Worm (Caenorhabditis elegans) whole organism, L3 larva: ENCODE results near the gene npr-31.

Experiments
- R02D3.7 ChIP-seq: fragments of 150-350 bp; optimal IDR thresholded peaks from 2 replicates; lab custom pipeline; 2014; ENCODE audit warnings: missing biosample characterization, missing genetic modification characterization
- ZK546.5 ChIP-seq: sonication (generic microtip); optimal IDR thresholded peaks from 2 replicates; lab custom pipeline; 2017; ENCODE audit warnings: missing biosample characterization, missing genetic modification characterization
- aly-2 ChIP-seq: fragments of 150-350 bp; optimal IDR thresholded peaks from 2 replicates; lab custom pipeline; 2014; ENCODE audit warnings: missing biosample characterization, missing genetic modification characterization
- ama-1 ChIP-seq: fragments of 150-350 bp; optimal IDR thresholded peaks from 2 replicates; lab custom pipeline; 2018
- ceh-16 ChIP-seq: sonication (generic microtip); optimal IDR thresholded peaks from 2 replicates; lab custom pipeline; 2017; ENCODE audit warnings: missing biosample characterization, missing genetic modification characterization
- ceh-28 ChIP-seq: fragments of 150-350 bp; optimal IDR thresholded peaks from 2 replicates; lab custom pipeline; 2014; ENCODE audit warnings: missing biosample characterization, missing genetic modification reagents, missing genetic modification characterization
- ceh-82 ChIP-seq: fragments of 150-350 bp; optimal IDR thresholded peaks from 2 replicates; lab custom pipeline; 2014; ENCODE audit warnings: missing biosample characterization, missing genetic modification characterization
- ceh-9 ChIP-seq: sonication (generic microtip); optimal IDR thresholded peaks from 2 replicates; lab custom pipeline; 2018; ENCODE audit warnings: missing biosample characterization, missing genetic modification characterization
- daf-12 ChIP-seq: fragments of 150-350 bp; optimal IDR thresholded peaks from 2 replicates; lab custom pipeline; 2014; ENCODE audit warnings: missing biosample characterization, missing genetic modification reagents, missing genetic modification characterization
- egl-27 ChIP-seq: sonication (generic microtip); optimal IDR thresholded peaks from 4 replicates; lab custom pipeline; 2017; ENCODE audit warnings: missing biosample characterization, missing genetic modification reagents, missing genetic modification characterization
- egl-5 ChIP-seq: fragments of 150-350 bp; optimal IDR thresholded peaks from 2 replicates; lab custom pipeline; 2017; ENCODE audit warnings: missing biosample characterization, missing genetic modification reagents, missing genetic modification characterization, inconsistent platforms
- elt-1 ChIP-seq: fragments of 150-350 bp; optimal IDR thresholded peaks from 2 replicates; lab custom pipeline; 2014; ENCODE audit warnings: missing biosample characterization, missing genetic modification characterization
- elt-2 ChIP-seq: sonication (generic microtip); optimal IDR thresholded peaks from 2 replicates; lab custom pipeline; 2016; ENCODE audit warnings: missing genetic modification reagents, mild to moderate bottlenecking, missing genetic modification characterization, missing compliant biosample characterization
- elt-3 ChIP-seq, 3 experiments: fragments of 150-350 bp in 1 of 3; sonication (generic microtip) in 2 of 3; optimal IDR thresholded peaks; 2 replicates in 2 of 3; 4 replicates in 1 of 3; lab custom pipeline; 2014 to 2017; ENCODE audit warnings: missing biosample characterization in 3 of 3, missing genetic modification characterization in 3 of 3
- eor-1 ChIP-seq, 2 experiments: fragments of 150-350 bp; optimal IDR thresholded peaks; 2 replicates each; lab custom pipeline; 2014 to 2018; ENCODE audit warnings: missing biosample characterization in 2 of 2, missing genetic modification characterization in 2 of 2
- fkh-10 ChIP-seq: sonication (generic microtip); optimal IDR thresholded peaks from 2 replicates; lab custom pipeline; 2017; ENCODE audit warnings: missing biosample characterization, missing genetic modification reagents, missing genetic modification characterization
- fkh-2 ChIP-seq: fragments of 150-350 bp; optimal IDR thresholded peaks from 2 replicates; lab custom pipeline; 2014; ENCODE audit warnings: missing biosample characterization, missing genetic modification reagents, missing genetic modification characterization
- fos-1 ChIP-seq: fragments of 150-350 bp; optimal IDR thresholded peaks from 2 replicates; lab custom pipeline; 2014; ENCODE audit warnings: missing biosample characterization, missing genetic modification characterization
- hmg-11 ChIP-seq: sonication (generic microtip); optimal IDR thresholded peaks from 2 replicates; lab custom pipeline; 2016; ENCODE audit warnings: missing genetic modification characterization, missing compliant biosample characterization
- jun-1 ChIP-seq: fragments of 150-350 bp; optimal IDR thresholded peaks from 2 replicates; lab custom pipeline; 2014; ENCODE audit warnings: missing biosample characterization, missing genetic modification reagents, missing genetic modification characterization
- lin-15B ChIP-seq: fragments of 150-350 bp; optimal IDR thresholded peaks from 2 replicates; lab custom pipeline; 2014; ENCODE audit warnings: missing biosample characterization, missing genetic modification characterization
- lin-39 ChIP-seq: fragments of 150-350 bp; optimal IDR thresholded peaks from 2 replicates; lab custom pipeline; 2018; ENCODE audit warnings: missing biosample characterization, missing genetic modification reagents, missing genetic modification characterization
- lsy-12 ChIP-seq: sonication (generic microtip); optimal IDR thresholded peaks from 2 replicates; lab custom pipeline; 2016; ENCODE audit warnings: mild to moderate bottlenecking, missing genetic modification characterization, missing compliant biosample characterization
- mdl-1 ChIP-seq: fragments of 150-350 bp; optimal IDR thresholded peaks from 2 replicates; lab custom pipeline; 2014; ENCODE audit warnings: missing biosample characterization, missing genetic modification characterization
- mml-1 ChIP-seq: fragments of 150-350 bp; sonication (generic microtip); optimal IDR thresholded peaks from 3 replicates; lab custom pipeline; 2014; ENCODE audit warnings: missing biosample characterization, missing genetic modification characterization
- nfya-1 ChIP-seq: sonication (generic microtip); optimal IDR thresholded peaks from 2 replicates; lab custom pipeline; 2017; ENCODE audit warnings: missing genetic modification characterization, mild to moderate bottlenecking, missing compliant biosample characterization, antibody characterized with exemption, moderate library complexity; ENCODE audit not compliant: insufficient read depth
- nhr-11 ChIP-seq: fragments of 150-350 bp; optimal IDR thresholded peaks from 2 replicates; lab custom pipeline; 2014; ENCODE audit warnings: missing biosample characterization, missing genetic modification characterization
- nhr-12 ChIP-seq: fragments of 150-350 bp; optimal IDR thresholded peaks from 2 replicates; lab custom pipeline; 2014; ENCODE audit warnings: missing biosample characterization, missing genetic modification characterization
- nhr-23 ChIP-seq: fragments of 150-350 bp; optimal IDR thresholded peaks from 2 replicates; lab custom pipeline; 2014; ENCODE audit warnings: missing biosample characterization, missing genetic modification reagents, missing genetic modification characterization
- nhr-237 ChIP-seq: fragments of 150-350 bp; optimal IDR thresholded peaks from 2 replicates; lab custom pipeline; 2014; ENCODE audit warnings: missing biosample characterization, missing genetic modification characterization
- nhr-25 ChIP-seq: sonication (generic microtip); optimal IDR thresholded peaks from 2 replicates; lab custom pipeline; 2017; ENCODE audit warnings: missing biosample characterization, missing genetic modification characterization
- nhr-28 ChIP-seq: fragments of 150-350 bp; optimal IDR thresholded peaks from 2 replicates; lab custom pipeline; 2014; ENCODE audit warnings: missing biosample characterization, missing genetic modification characterization
- nhr-43 ChIP-seq: sonication (generic microtip); optimal IDR thresholded peaks from 2 replicates; lab custom pipeline; 2016; ENCODE audit warnings: mild to moderate bottlenecking, missing genetic modification characterization, missing compliant biosample characterization; ENCODE audit not compliant: poor library complexity, severe bottlenecking
- nhr-67 ChIP-seq: fragments of 150-350 bp; optimal IDR thresholded peaks from 2 replicates; lab custom pipeline; 2014; ENCODE audit warnings: missing biosample characterization, missing genetic modification characterization
- nhr-76 ChIP-seq: fragments of 150-350 bp; sonication (generic microtip); optimal IDR thresholded peaks from 5 replicates; lab custom pipeline; 2014; ENCODE audit warnings: missing biosample characterization, missing genetic modification characterization
- nhr-77 ChIP-seq: fragments of 150-350 bp; optimal IDR thresholded peaks from 2 replicates; lab custom pipeline; 2014; ENCODE audit warnings: missing biosample characterization, missing genetic modification characterization
- pha-4 ChIP-seq: fragments of 150-350 bp; optimal IDR thresholded peaks from 2 replicates; lab custom pipeline; 2014; ENCODE audit warnings: missing biosample characterization, missing genetic modification reagents, missing genetic modification characterization
- pqm-1 ChIP-seq: fragments of 150-350 bp; optimal IDR thresholded peaks from 2 replicates; lab custom pipeline; 2017; ENCODE audit warnings: missing biosample characterization, missing genetic modification characterization, inconsistent platforms
- sea-2 ChIP-seq: fragments of 150-350 bp; sonication (generic microtip); optimal IDR thresholded peaks from 4 replicates; lab custom pipeline; 2014; ENCODE audit warnings: missing biosample characterization, missing genetic modification reagents, missing genetic modification characterization
- skn-1 ChIP-seq: fragments of 150-350 bp; optimal IDR thresholded peaks from 2 replicates; lab custom pipeline; 2014; ENCODE audit warnings: missing biosample characterization, missing genetic modification characterization
- snpc-4 ChIP-seq: fragments of 150-350 bp; optimal IDR thresholded peaks from 2 replicates; lab custom pipeline; 2014; ENCODE audit warnings: missing biosample characterization, missing genetic modification characterization
- tbx-2 ChIP-seq: sonication (generic microtip); optimal IDR thresholded peaks from 2 replicates; lab custom pipeline; 2016; ENCODE audit warnings: mild to moderate bottlenecking, missing genetic modification characterization, missing compliant biosample characterization
- unc-39 ChIP-seq: sonication (generic microtip); optimal IDR thresholded peaks from 4 replicates; lab custom pipeline; 2017; ENCODE audit warnings: missing biosample characterization, missing genetic modification characterization
- unc-62 ChIP-seq: fragments of 150-350 bp; sonication (generic microtip); optimal IDR thresholded peaks from 4 replicates; lab custom pipeline; 2014; ENCODE audit warnings: missing biosample characterization, missing genetic modification reagents, missing genetic modification characterization
- zag-1 ChIP-seq: fragments of 150-350 bp; optimal IDR thresholded peaks from 2 replicates; lab custom pipeline; 2014; ENCODE audit warnings: missing biosample characterization, missing genetic modification characterization
- ztf-11 ChIP-seq: fragments of 150-350 bp; optimal IDR thresholded peaks from 2 replicates; lab custom pipeline; 2014; ENCODE audit warnings: missing biosample characterization, missing genetic modification characterization
- ztf-4 ChIP-seq: fragments of 150-350 bp; optimal IDR thresholded peaks from 2 replicates; lab custom pipeline; 2014; ENCODE audit warnings: missing biosample characterization, missing genetic modification characterization

Gene npr-31

ce11 chrII:7109956-7110355, 34.5 kb upstream of the npr-31 start, which contains the start of gene F10E7.9:
Gene F10E7.9 (minus strand): TSS chrII:7110056.
- TF ChIP-seq elt-1 (tag; lab: Kevin White, UChicago) (no peak), egl-5 (tag; lab: Kevin White, UChicago) (no peak), skn-1 (tag; lab: Kevin White, UChicago) (no peak), nhr-25 (tag; lab: Kevin White, UChicago) (no peak), ceh-16 (tag; lab: Kevin White, UChicago) (no peak), nhr-28 (tag; lab: Kevin White, UChicago) (no peak), jun-1 (no peak), nfya-1 (tag; lab: Kevin White, UChicago) (no peak), fos-1 (no peak), egl-27 (tag; lab: Kevin White, UChicago) (no peak), aly-2 (no peak), elt-3 (tag; optimal IDR thresholded peaks at IDR 0.05; lab: Kevin White, UChicago) (no peak), pqm-1 (tag; lab: Kevin White, UChicago) (no peak), ceh-82 (tag; lab: Kevin White, UChicago) (no peak), elt-2 (no peak), fkh-2 (tag; lab: Kevin White, UChicago) (no peak), daf-12 (tag; lab: Kevin White, UChicago) (no peak), sea-2 (no peak)

DNA sequence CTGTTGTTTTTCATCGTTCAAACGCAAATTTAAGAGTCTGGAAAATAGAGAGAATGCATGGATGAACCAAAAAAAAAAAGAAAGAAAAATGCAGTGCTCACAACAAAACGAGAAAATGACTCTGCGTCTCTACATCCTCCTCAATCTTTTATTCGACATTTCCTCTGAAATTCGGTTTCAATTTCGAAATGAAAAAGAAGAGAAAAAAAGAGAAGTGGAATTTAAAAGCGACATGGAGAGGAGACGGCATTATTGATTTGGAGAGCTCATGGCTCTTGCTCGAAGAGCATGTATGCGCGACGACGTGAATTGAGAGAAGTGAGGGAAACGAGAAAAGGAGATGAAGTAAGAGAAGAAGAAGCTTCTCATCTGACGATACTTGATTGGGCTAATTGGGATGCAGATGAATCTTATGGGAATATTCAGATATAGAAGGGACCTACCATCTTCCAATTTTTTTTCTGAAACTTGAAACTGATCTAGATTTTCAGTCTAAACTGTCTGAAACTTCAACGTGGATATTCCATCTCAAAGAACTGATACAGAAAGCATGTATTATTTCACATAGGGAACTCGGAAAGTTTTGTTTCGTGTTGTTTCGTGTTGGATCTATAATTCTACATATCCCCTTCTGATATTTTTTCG, 33.3 kb upstream of the npr-31 start:
- TF ChIP-seq fkh-10 (GFP tag; lab: Kevin White, UChicago) (peak; percentile 60), nfya-1 (tag; lab: Kevin White, UChicago) (peak; percentile 9), elt-1 (tag; lab: Kevin White, UChicago) (no peak)

ce11 chrII:7111657-7112049, 32.8 kb upstream of the npr-31 start, which contains the start of gene F10E7.5:
Gene F10E7.5 (plus strand): TSS chrII:7111978.
- TF ChIP-seq tbx-2 (tag; lab: Kevin White, UChicago) = no peak
- TF ChIP-seq egl-27 (tag; lab: Kevin White, UChicago) = no peak
- no peak for TF ChIP-seq nhr-12 (tag; lab: Kevin White, UChicago)
- TF ChIP-seq nhr-23 (tag; lab: Kevin White, UChicago) = no peak
- TF ChIP-seq nhr-28 (tag; lab: Kevin White, UChicago) = no peak
- peak; percentile 1 for TF ChIP-seq fkh-10 (GFP tag; lab: Kevin White, UChicago)
- TF ChIP-seq ztf-11 (tag; lab: Kevin White, UChicago) = no peak
- TF ChIP-seq lsy-12 (tag; lab: Kevin White, UChicago) = no peak
- TF ChIP-seq unc-62 (GFP tag; lab: Kevin White, UChicago) = no peak
- no peak for TF ChIP-seq hmg-11
- TF ChIP-seq nhr-237 (tag; lab: Kevin White, UChicago) = no peak
- TF ChIP-seq nhr-77 (tag; lab: Kevin White, UChicago) = no peak
- no peak for TF ChIP-seq nhr-76 (tag; lab: Kevin White, UChicago)
- TF ChIP-seq sea-2 = no peak
- TF ChIP-seq eor-1 (tag; optimal IDR thresholded peaks at IDR 0.05; lab: Kevin White, UChicago) = no peak
- TF ChIP-seq lin-15B (tag; lab: Kevin White, UChicago) = peak; percentile 48
- TF ChIP-seq jun-1 = no peak
- TF ChIP-seq nhr-11 (tag; lab: Kevin White, UChicago) = no peak
- TF ChIP-seq ceh-9 = no peak
- no peak for TF ChIP-seq ceh-16 (tag; lab: Kevin White, UChicago)
- TF ChIP-seq egl-5 (tag; lab: Kevin White, UChicago) = no peak
- TF ChIP-seq daf-12 (tag; lab: Kevin White, UChicago) = no peak
- TF ChIP-seq skn-1 (tag; lab: Kevin White, UChicago) = peak; percentile 3
- TF ChIP-seq lin-39 (tag; lab: Kevin White, UChicago) = peak; percentile 27
- TF ChIP-seq nfya-1 (tag; lab: Kevin White, UChicago) = peak; percentile 81
- TF ChIP-seq zag-1 = no peak
- TF ChIP-seq R02D3.7 (tag; lab: Kevin White, UChicago) = no peak
- TF ChIP-seq ceh-28 (tag; lab: Kevin White, UChicago) = no peak
- TF ChIP-seq ZK546.5 (tag; lab: Kevin White, UChicago) = no peak
- no peak for TF ChIP-seq ztf-4 (tag; lab: Kevin White, UChicago)
- no peak for TF ChIP-seq aly-2
- TF ChIP-seq fos-1 = no peak
- no peak for TF ChIP-seq mdl-1 (tag; lab: Kevin White, UChicago)
- TF ChIP-seq fkh-2 (tag; lab: Kevin White, UChicago) = no peak
- TF ChIP-seq ama-1 (lab: Kevin White, UChicago) = no peak
- no peak for TF ChIP-seq elt-3 (tag; optimal IDR thresholded peaks at IDR 0.05; lab: Kevin White, UChicago)
- no peak for TF ChIP-seq elt-2
- no peak for TF ChIP-seq nhr-25 (tag; lab: Kevin White, UChicago)
- TF ChIP-seq mml-1 = no peak
- TF ChIP-seq unc-39 (tag; lab: Kevin White, UChicago) = no peak
- TF ChIP-seq pha-4 (tag; lab: Kevin White, UChicago) = no peak
- no peak for TF ChIP-seq nhr-67
- TF ChIP-seq nhr-43 (tag; lab: Kevin White, UChicago) = peak; percentile 13
- peak; percentile 11 for TF ChIP-seq ceh-82 (tag; lab: Kevin White, UChicago)
- TF ChIP-seq elt-1 (tag; lab: Kevin White, UChicago) = no peak
- TF ChIP-seq snpc-4 = peak; percentile 41
